Worm (Caenorhabditis elegans): ENCODE measurements around the gene zyg-11.

zyg-11 gene

DNA sequence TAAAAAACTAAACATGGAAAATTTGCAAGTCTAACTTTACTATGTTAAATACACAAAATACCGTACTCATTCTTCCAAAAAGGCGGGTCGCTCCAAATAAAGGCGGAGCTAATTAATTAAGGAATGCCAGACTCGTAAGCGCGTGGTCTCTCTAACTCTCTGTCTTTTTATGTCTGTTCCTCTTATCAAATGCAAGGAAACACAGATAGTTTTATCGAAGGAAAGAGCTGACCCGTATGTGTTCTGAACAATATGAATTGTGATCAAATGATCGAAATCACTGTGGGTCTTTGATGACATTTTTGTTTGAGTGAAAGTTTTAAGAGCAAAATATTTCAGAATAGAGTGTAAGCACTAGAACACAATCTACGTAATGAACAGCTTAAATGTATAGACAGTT lies 16.1 kb upstream of the zyg-11 start:
- no peak for TF ChIP-seq ces-1 (GFP tag; optimal IDR thresholded peaks at IDR 0.05)
- TF ChIP-seq daf-16 (GFP tag; optimal IDR thresholded peaks at IDR 0.05) = no peak
- TF ChIP-seq daf-16 (tag; optimal IDR thresholded peaks at IDR 0.05) = peak; percentile 43
- TF ChIP-seq dve-1 (tag; optimal IDR thresholded peaks at IDR 0.05; ENCODE audit: insufficient read depth) = peak; percentile 74
- TF ChIP-seq mdl-1 (tag; optimal IDR thresholded peaks at IDR 0.05) = peak in 1 of 2 experiments; percentile 33
- TF ChIP-seq aha-1 (tag) = no peak
- TF ChIP-seq unc-130 (GFP tag; optimal IDR thresholded peaks at IDR 0.05) = no peak
- no peak for TF ChIP-seq daf-8 (GFP tag; IDR thresholded peaks at IDR 0.05)
- no peak for TF ChIP-seq spr-3 (GFP tag; optimal IDR thresholded peaks at IDR 0.05)
- TF ChIP-seq skn-1 (tag; optimal IDR thresholded peaks at IDR 0.05) = no peak
- TF ChIP-seq T26A8.4 (GFP tag; IDR thresholded peaks at IDR 0.05) = no peak
- TF ChIP-seq F37D6.2 (tag; optimal IDR thresholded peaks at IDR 0.05) = no peak
- no peak for TF ChIP-seq lir-3 (tag; optimal IDR thresholded peaks at IDR 0.05)
- TF ChIP-seq nhr-10 (tag; optimal IDR thresholded peaks at IDR 0.05) = no peak
- peak; percentile 81 for TF ChIP-seq hlh-11 (tag; optimal IDR thresholded peaks at IDR 0.05)
- no peak for TF ChIP-seq zag-1 (tag; optimal IDR thresholded peaks at IDR 0.05)
- no peak for TF ChIP-seq cey-2 (tag; optimal IDR thresholded peaks at IDR 0.05; ENCODE audit: borderline replicate concordance, insufficient read depth)
- no peak for TF ChIP-seq fkh-10 (GFP tag; optimal IDR thresholded peaks at IDR 0.05)
- TF ChIP-seq dpl-1 (GFP tag; optimal IDR thresholded peaks at IDR 0.05) = no peak
- no peak for TF ChIP-seq attf-4 (tag; optimal IDR thresholded peaks at IDR 0.05)
- no peak for TF ChIP-seq jun-1 (tag; optimal IDR thresholded peaks at IDR 0.05)
- TF ChIP-seq nhr-28 (tag; optimal IDR thresholded peaks at IDR 0.05) = peak; percentile 48
- no peak for TF ChIP-seq egl-27 (tag; optimal IDR thresholded peaks at IDR 0.05)
- TF ChIP-seq ceh-20 (GFP tag; IDR thresholded peaks at IDR 0.05) = no peak
- no peak for TF ChIP-seq arid-1 (GFP tag; conservative IDR thresholded peaks at IDR 0.05)
- no peak for TF ChIP-seq tag-97 (GFP tag; IDR thresholded peaks at IDR 0.05)
- no peak for TF ChIP-seq ztf-7 (tag; optimal IDR thresholded peaks at IDR 0.05)
- peak; percentile 88 for TF ChIP-seq dmd-6 (GFP tag; IDR thresholded peaks at IDR 0.05)
- TF ChIP-seq lim-7 (GFP tag; IDR thresholded peaks at IDR 0.05) = no peak
- TF ChIP-seq F44E2.7 (GFP tag; IDR thresholded peaks at IDR 0.05) = no peak
- no peak for TF ChIP-seq R02D3.7 (tag; optimal IDR thresholded peaks at IDR 0.05)
- no peak for TF ChIP-seq zip-11 (GFP tag; IDR thresholded peaks at IDR 0.05)
- no peak for TF ChIP-seq nhr-25 (tag; optimal IDR thresholded peaks at IDR 0.05; ENCODE audit: borderline replicate concordance, insufficient read depth)
- no peak for TF ChIP-seq lsy-2 (tag; optimal IDR thresholded peaks at IDR 0.05)
- TF ChIP-seq lin-39 (tag; optimal IDR thresholded peaks at IDR 0.05) = no peak
- TF ChIP-seq php-3 (GFP tag; IDR thresholded peaks at IDR 0.05) = 0 out of 2 replicates have a peak, but pooled peaks have one; percentile 6
- TF ChIP-seq unc-62 (GFP tag; optimal IDR thresholded peaks at IDR 0.05 in 1 of 2) = no peak
- TF ChIP-seq unc-62 (tag; optimal IDR thresholded peaks at IDR 0.05) = no peak
- no peak for TF ChIP-seq Y75B8A.6 (GFP tag; IDR thresholded peaks at IDR 0.05)
- TF ChIP-seq hmg-1.1 (GFP tag; IDR thresholded peaks at IDR 0.05) = no peak
- TF ChIP-seq nhr-48 (tag; optimal IDR thresholded peaks at IDR 0.05) = peak; percentile 49
- no peak for TF ChIP-seq nhr-77 (tag; optimal IDR thresholded peaks at IDR 0.05)
- no peak for TF ChIP-seq vab-7 (GFP tag; IDR thresholded peaks at IDR 0.05)
- no peak for TF ChIP-seq ama-1 (optimal IDR thresholded peaks at IDR 0.05)
- no peak for TF ChIP-seq ceh-32 (tag; optimal IDR thresholded peaks at IDR 0.05; ENCODE audit: poor library complexity)
- TF ChIP-seq F49E8.2 (tag; optimal IDR thresholded peaks at IDR 0.05; ENCODE audit: borderline replicate concordance) = no peak
- TF ChIP-seq Y105C5A.15 (GFP tag; IDR thresholded peaks at IDR 0.05) = no peak
- peak; percentile 66 for TF ChIP-seq hlh-30 (tag; optimal IDR thresholded peaks at IDR 0.05; ENCODE audit: insufficient read depth)
- no peak for TF ChIP-seq saeg-2 (GFP tag; IDR thresholded peaks at IDR 0.05)
- TF ChIP-seq mxl-2 (GFP tag; conservative IDR thresholded peaks at IDR 0.05) = no peak
- 0 out of 2 replicates have a peak, but pooled peaks have one; percentile 33 for TF ChIP-seq tra-1 (GFP tag; IDR thresholded peaks at IDR 0.05)
- no peak for TF ChIP-seq daf-12 (tag; optimal IDR thresholded peaks at IDR 0.05)
- peak; percentile 68 for TF ChIP-seq pqm-1 (tag; optimal IDR thresholded peaks at IDR 0.05)
